Worm (Caenorhabditis elegans) whole organism, L3 larva: ENCODE results near the gene D2062.1.

ENCODE experiments used
- R02D3.7 ChIP-seq: fragments of 150-350 bp; optimal IDR thresholded peaks from 2 replicates; lab custom pipeline; 2014; ENCODE audit warnings: missing biosample characterization, missing genetic modification characterization
- aly-2 ChIP-seq: fragments of 150-350 bp; optimal IDR thresholded peaks from 2 replicates; lab custom pipeline; 2014; ENCODE audit warnings: missing biosample characterization, missing genetic modification characterization
- ceh-16 ChIP-seq: sonication (generic microtip); optimal IDR thresholded peaks from 2 replicates; lab custom pipeline; 2017; ENCODE audit warnings: missing biosample characterization, missing genetic modification characterization
- elt-3 ChIP-seq, 3 experiments: fragments of 150-350 bp in 1 of 3; sonication (generic microtip) in 2 of 3; optimal IDR thresholded peaks; 2 replicates in 2 of 3; 4 replicates in 1 of 3; lab custom pipeline; 2014 to 2017; ENCODE audit warnings: missing biosample characterization in 3 of 3, missing genetic modification characterization in 3 of 3
- nhr-12 ChIP-seq: fragments of 150-350 bp; optimal IDR thresholded peaks from 2 replicates; lab custom pipeline; 2014; ENCODE audit warnings: missing biosample characterization, missing genetic modification characterization
- unc-62 ChIP-seq: fragments of 150-350 bp; sonication (generic microtip); optimal IDR thresholded peaks from 4 replicates; lab custom pipeline; 2014; ENCODE audit warnings: missing biosample characterization, missing genetic modification reagents, missing genetic modification characterization
- ztf-11 ChIP-seq: fragments of 150-350 bp; optimal IDR thresholded peaks from 2 replicates; lab custom pipeline; 2014; ENCODE audit warnings: missing biosample characterization, missing genetic modification characterization

DNA sequence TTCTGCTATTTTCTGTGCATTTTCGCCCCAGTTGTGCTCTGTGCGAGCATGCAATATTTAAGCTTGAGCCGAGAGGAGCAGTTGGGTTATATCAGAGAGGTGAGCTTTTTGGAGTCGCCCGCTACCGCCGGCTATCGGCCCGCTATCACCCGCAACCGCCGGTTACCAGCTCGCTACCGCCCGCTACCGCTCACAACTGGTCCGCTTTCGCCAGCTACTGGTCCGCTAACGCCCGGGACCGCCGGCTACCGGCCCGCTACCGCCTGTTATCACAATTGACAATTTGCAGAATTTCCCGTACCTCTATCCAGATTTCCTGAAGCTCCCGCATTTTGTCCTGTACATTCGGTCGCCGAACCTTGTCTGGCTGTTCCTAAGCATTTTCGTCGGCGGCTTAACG is 2.9 kb upstream of the D2062.1 start:
- TF ChIP-seq R02D3.7 (tag; lab: Kevin White, UChicago) (no peak), unc-62 (GFP tag; lab: Kevin White, UChicago) (no peak), nhr-12 (tag; lab: Kevin White, UChicago) (no peak), aly-2 (tag; lab: Kevin White, UChicago) (no peak), ceh-16 (tag; lab: Kevin White, UChicago) (no peak), ztf-11 (tag; lab: Kevin White, UChicago) (no peak), elt-3 (tag; optimal IDR thresholded peaks at IDR 0.05; lab: Kevin White, UChicago) (no peak)
